Worm (Caenorhabditis elegans) whole organism, late embryonic: ENCODE results near the gene str-264.

Source experiments
- C08G9.2 ChIP-seq: sonication (generic microtip); optimal IDR thresholded peaks from 2 replicates; lab custom pipeline; 2016; ENCODE audit warnings: mild to moderate bottlenecking, missing genetic modification characterization, moderate library complexity, missing compliant biosample characterization
- C38D4.7 ChIP-seq: fragments of 200-800 bp; sonication (Bioruptor generic); optimal IDR thresholded peaks from 2 replicates; lab custom pipeline; 2018; ENCODE audit warnings: mild to moderate bottlenecking, missing genetic modification characterization, moderate library complexity, missing compliant biosample characterization
- F13H6.1 ChIP-seq: sonication (generic microtip); optimal IDR thresholded peaks from 2 replicates; lab custom pipeline; 2016; ENCODE audit warnings: missing genetic modification characterization, missing compliant biosample characterization
- K02D7.2 ChIP-seq: sonication (generic microtip); optimal IDR thresholded peaks from 2 replicates; lab custom pipeline; 2017; ENCODE audit warnings: mild to moderate bottlenecking, missing genetic modification characterization, missing compliant biosample characterization
- K09A11.1 ChIP-seq: sonication (generic microtip); optimal IDR thresholded peaks from 2 replicates; lab custom pipeline; 2017; ENCODE audit warnings: antibody characterized with exemption, mild to moderate bottlenecking, missing genetic modification characterization, missing compliant biosample characterization; ENCODE audit not compliant: insufficient read depth
- T23F11.4 ChIP-seq: fragments of 200-800 bp; sonication (Bioruptor generic); optimal IDR thresholded peaks from 2 replicates; lab custom pipeline; 2018; ENCODE audit warnings: mild to moderate bottlenecking, missing genetic modification characterization, missing compliant biosample characterization
- ahr-1 ChIP-seq: sonication (generic microtip); optimal IDR thresholded peaks from 2 replicates; lab custom pipeline; 2016; ENCODE audit warnings: missing genetic modification characterization, missing compliant biosample characterization
- ceh-14 ChIP-seq: sonication (generic microtip); optimal IDR thresholded peaks from 2 replicates; lab custom pipeline; 2016; ENCODE audit warnings: missing genotype, missing genetic modification characterization, missing compliant biosample characterization
- ceh-18 ChIP-seq: sonication (generic microtip); optimal IDR thresholded peaks from 2 replicates; lab custom pipeline; 2016; ENCODE audit warnings: missing genetic modification characterization, missing compliant biosample characterization
- ceh-22 ChIP-seq: sonication (generic microtip); optimal IDR thresholded peaks from 2 replicates; lab custom pipeline; 2017; ENCODE audit warnings: missing biosample characterization, missing genetic modification characterization
- ceh-48 ChIP-seq: sonication (generic microtip); optimal IDR thresholded peaks from 2 replicates; lab custom pipeline; 2016; ENCODE audit warnings: missing genetic modification characterization, inconsistent platforms, missing compliant biosample characterization
- ceh-9 ChIP-seq: sonication (generic microtip); optimal IDR thresholded peaks from 2 replicates; lab custom pipeline; 2016; ENCODE audit warnings: mild to moderate bottlenecking, missing genetic modification characterization, inconsistent platforms, missing compliant biosample characterization
- dmd-4 ChIP-seq: sonication (generic microtip); optimal IDR thresholded peaks from 2 replicates; lab custom pipeline; 2016; ENCODE audit warnings: borderline replicate concordance, missing genetic modification characterization, missing compliant biosample characterization
- dve-1 ChIP-seq: sonication (generic microtip); optimal IDR thresholded peaks from 2 replicates; lab custom pipeline; 2017; ENCODE audit warnings: antibody characterized with exemption, mild to moderate bottlenecking, missing genetic modification characterization, missing compliant biosample characterization
- elt-2 ChIP-seq: sonication (generic microtip); optimal IDR thresholded peaks from 2 replicates; lab custom pipeline; 2016; ENCODE audit warnings: missing genetic modification reagents, missing genetic modification characterization, missing compliant biosample characterization
- elt-4 ChIP-seq: sonication (generic microtip); optimal IDR thresholded peaks from 2 replicates; lab custom pipeline; 2016; ENCODE audit warnings: missing genetic modification characterization, missing compliant biosample characterization
- eyg-1 ChIP-seq: sonication (generic microtip); optimal IDR thresholded peaks from 2 replicates; lab custom pipeline; 2016; ENCODE audit warnings: missing genotype, missing genetic modification characterization, missing compliant biosample characterization
- fax-1 ChIP-seq: sonication (generic microtip); optimal IDR thresholded peaks from 2 replicates; lab custom pipeline; 2016; ENCODE audit warnings: missing genotype, missing genetic modification characterization, missing compliant biosample characterization
- fkh-6 ChIP-seq: sonication (generic microtip); optimal IDR thresholded peaks from 2 replicates; lab custom pipeline; 2016; ENCODE audit warnings: missing genetic modification characterization, missing compliant biosample characterization
- hlh-13 ChIP-seq: fragments of 200-800 bp; sonication (Bioruptor generic); optimal IDR thresholded peaks from 2 replicates; lab custom pipeline; 2018; ENCODE audit warnings: mild to moderate bottlenecking, missing genetic modification characterization, missing compliant biosample characterization
- hlh-30 ChIP-seq: sonication (generic microtip); optimal IDR thresholded peaks from 2 replicates; lab custom pipeline; 2017; ENCODE audit warnings: antibody characterized with exemption, missing genetic modification characterization, missing compliant biosample characterization; ENCODE audit not compliant: insufficient read depth
- lim-6 ChIP-seq: sonication (generic microtip); optimal IDR thresholded peaks from 2 replicates; lab custom pipeline; 2016; ENCODE audit warnings: missing genetic modification characterization, missing compliant biosample characterization
- lin-11 ChIP-seq: fragments of 200-800 bp; sonication (Bioruptor generic); optimal IDR thresholded peaks from 2 replicates; lab custom pipeline; 2018; ENCODE audit warnings: mild to moderate bottlenecking, missing genetic modification characterization, missing compliant biosample characterization
- mec-3 ChIP-seq: sonication (generic microtip); optimal IDR thresholded peaks from 2 replicates; lab custom pipeline; 2016; ENCODE audit warnings: borderline replicate concordance, missing genetic modification characterization, missing compliant biosample characterization
- nhr-11 ChIP-seq: fragments of 150-350 bp; optimal IDR thresholded peaks from 2 replicates; lab custom pipeline; 2014; ENCODE audit warnings: missing biosample characterization, missing genetic modification characterization
- nhr-232 ChIP-seq: sonication (generic microtip); optimal IDR thresholded peaks from 2 replicates; lab custom pipeline; 2016; ENCODE audit warnings: missing genetic modification characterization, missing compliant biosample characterization
- odd-2 ChIP-seq: sonication (generic microtip); optimal IDR thresholded peaks from 2 replicates; lab custom pipeline; 2017; ENCODE audit warnings: antibody characterized with exemption, mild to moderate bottlenecking, missing genetic modification characterization, missing compliant biosample characterization
- pat-9 ChIP-seq: fragments of 200-800 bp; sonication (Bioruptor generic); optimal IDR thresholded peaks from 2 replicates; lab custom pipeline; 2018; ENCODE audit warnings: mild to moderate bottlenecking, missing genetic modification characterization, moderate library complexity, missing compliant biosample characterization
- pha-2 ChIP-seq: sonication (generic microtip); optimal IDR thresholded peaks from 2 replicates; lab custom pipeline; 2017; ENCODE audit warnings: mild to moderate bottlenecking, missing genetic modification characterization, missing compliant biosample characterization
- pqm-1 ChIP-seq: sonication (generic microtip); optimal IDR thresholded peaks from 2 replicates; lab custom pipeline; 2016; ENCODE audit warnings: missing genetic modification characterization, missing compliant biosample characterization
- pros-1 ChIP-seq: fragments of 150-350 bp; optimal IDR thresholded peaks from 2 replicates; lab custom pipeline; 2014; ENCODE audit warnings: missing biosample characterization, missing genetic modification reagents, missing genetic modification characterization
- syd-9 ChIP-seq: sonication (generic microtip); optimal IDR thresholded peaks from 2 replicates; lab custom pipeline; 2016; ENCODE audit warnings: mild to moderate bottlenecking, missing genetic modification characterization, moderate library complexity, missing compliant biosample characterization
- unc-42 ChIP-seq: sonication (generic microtip); optimal IDR thresholded peaks from 2 replicates; lab custom pipeline; 2016; ENCODE audit warnings: missing genotype, missing genetic modification characterization, missing compliant biosample characterization
- unc-86 ChIP-seq: sonication (generic microtip); optimal IDR thresholded peaks from 2 replicates; lab custom pipeline; 2016; ENCODE audit warnings: missing genetic modification characterization, missing compliant biosample characterization
- zip-5 ChIP-seq: sonication (generic microtip); optimal IDR thresholded peaks from 2 replicates; lab custom pipeline; 2016; ENCODE audit warnings: missing genetic modification characterization, missing compliant biosample characterization

Gene str-264

ce11 chrV:15465032-15465727, 27.2 kb downstream of the str-264 start, which contains the start of gene pqn-71 (continued):
- peak; percentile 76 for TF ChIP-seq F13H6.1
- no peak for TF ChIP-seq nhr-11 (tag; lab: Kevin White, UChicago)
- peak; percentile 80 for TF ChIP-seq pha-2 (tag; lab: Kevin White, UChicago)
- peak; percentile 80 for TF ChIP-seq fax-1 (tag; lab: Kevin White, UChicago)
- peak; percentile 83 for TF ChIP-seq fkh-6 (tag; lab: Kevin White, UChicago)
- TF ChIP-seq zip-5 (tag; lab: Kevin White, UChicago): peak; percentile 50
- no peak for TF ChIP-seq odd-2
- peak; percentile 89 for TF ChIP-seq ceh-14
- TF ChIP-seq pat-9 (tag; lab: Kevin White, UChicago): peak; percentile 87
- peak; percentile 2 for TF ChIP-seq unc-42 (tag; lab: Kevin White, UChicago)
- TF ChIP-seq elt-4 (tag; lab: Kevin White, UChicago): no peak
- TF ChIP-seq syd-9 (tag; lab: Kevin White, UChicago): peak; percentile 84
- TF ChIP-seq unc-86 (tag; lab: Kevin White, UChicago): peak; percentile 83
- TF ChIP-seq mec-3 (tag; lab: Kevin White, UChicago): no peak
- no peak for TF ChIP-seq ceh-22 (tag; lab: Kevin White, UChicago)
- peak; percentile 74 for TF ChIP-seq lin-11
- peak; percentile 79 for TF ChIP-seq T23F11.4
- TF ChIP-seq K09A11.1: peak; percentile 73
- TF ChIP-seq C38D4.7 (GFP tag; lab: Kevin White, UChicago): peak; percentile 72
- peak; percentile 67 for TF ChIP-seq hlh-13 (GFP tag; lab: Kevin White, UChicago)

ce11 chrV:15464402-15464801, 28.0 kb downstream of the str-264 start, which contains the start of gene rocf-1:
rocf-1 (minus strand) TSS chrV:15464502.
- TF ChIP-seq ahr-1: no peak
- TF ChIP-seq pqm-1: no peak
- no peak for TF ChIP-seq syd-9 (tag; lab: Kevin White, UChicago)
- TF ChIP-seq lim-6 (tag; lab: Kevin White, UChicago): no peak
- no peak for TF ChIP-seq ceh-48 (tag; lab: Kevin White, UChicago)
- TF ChIP-seq, all 69 proteins: peak for 0

- no peak for TF ChIP-seq lim-6 (tag; lab: Kevin White, UChicago)
- no peak for TF ChIP-seq ceh-22 (tag; lab: Kevin White, UChicago)
- TF ChIP-seq nhr-232 (tag; lab: Kevin White, UChicago): no peak
- TF ChIP-seq hlh-30 (tag; lab: Kevin White, UChicago): no peak
- no peak for TF ChIP-seq dve-1 (tag; lab: Kevin White, UChicago)
- no peak for TF ChIP-seq ceh-9 (tag; lab: Kevin White, UChicago)
- TF ChIP-seq F13H6.1: no peak
- no peak for TF ChIP-seq lin-11
- TF ChIP-seq eyg-1 (tag; lab: Kevin White, UChicago): no peak
- TF ChIP-seq K02D7.2 (tag; lab: Kevin White, UChicago): no peak
- no peak for TF ChIP-seq pros-1
- no peak for TF ChIP-seq zip-5 (tag; lab: Kevin White, UChicago)
- TF ChIP-seq ceh-18 (tag; lab: Kevin White, UChicago): no peak
- no peak for TF ChIP-seq C08G9.2
- no peak for TF ChIP-seq dmd-4 (tag; lab: Kevin White, UChicago)
- TF ChIP-seq, all 69 proteins: peak for 0
Observed at ce11 chrV:15459088-15459487, 33.3 kb downstream of the str-264 start, which contains the start of gene str-71. str-71 (minus strand) TSS chrV:15459188.

- TF ChIP-seq pros-1: no peak
- no peak for TF ChIP-seq elt-2
Observed at ce11 chrV:15454322-15454721, 38.1 kb downstream of the str-264 start.
